Fruit fly (Drosophila melanogaster) whole organism, embryonic: ENCODE measurements around the gene Bet1.

ENCODE experiments used
- Ada2b ChIP-seq: fragments of 200-800 bp; sonication (Bioruptor generic); IDR thresholded peaks from 2 replicates; pipeline ENCODE4 v1.3.6; 2022; ENCODE audit warnings: missing biosample characterization, missing genetic modification characterization
- CG10366 ChIP-seq: fragments of 200-800 bp; sonication (Bioruptor generic); IDR thresholded peaks from 2 replicates; pipeline ENCODE4 v1.3.6; 2022; ENCODE audit warnings: missing biosample characterization, missing genetic modification characterization
- CG10565 ChIP-seq: fragments of 200-800 bp; sonication (Bioruptor generic); optimal IDR thresholded peaks from 3 replicates; lab custom pipeline; 2016; ENCODE audit warnings: missing biosample characterization, mild to moderate bottlenecking, missing genetic modification characterization
- CG11456 ChIP-seq: fragments of 200-800 bp; sonication (Bioruptor generic); IDR thresholded peaks from 3 replicates; pipeline ENCODE4 v1.3.6; 2022; ENCODE audit warnings: missing biosample characterization, missing genetic modification characterization
- CG13123 ChIP-seq: fragments of 200-800 bp; sonication (Bioruptor generic); optimal IDR thresholded peaks from 2 replicates; lab custom pipeline; 2016; ENCODE audit warnings: missing biosample characterization, missing genetic modification characterization
- CG14441 ChIP-seq: fragments of 200-800 bp; sonication (Bioruptor generic); IDR thresholded peaks from 2 replicates; pipeline ENCODE4 v1.3.6; 2022; ENCODE audit warnings: missing biosample characterization, missing genetic modification characterization
- CG15269 ChIP-seq: fragments of 200-800 bp; sonication (Bioruptor generic); optimal IDR thresholded peaks from 2 replicates; lab custom pipeline; 2018; ENCODE audit warnings: missing biosample characterization, mild to moderate bottlenecking, missing genetic modification characterization, moderate library complexity
- CG1603 ChIP-seq: fragments of 200-800 bp; sonication (Bioruptor generic); optimal IDR thresholded peaks from 2 replicates; lab custom pipeline; 2019; ENCODE audit warnings: missing biosample characterization, mild to moderate bottlenecking, missing genetic modification characterization, moderate library complexity
- CG17359 ChIP-seq: fragments of 200-800 bp; sonication (Bioruptor generic); optimal IDR thresholded peaks from 3 replicates; lab custom pipeline; 2018; ENCODE audit warnings: missing biosample characterization, mild to moderate bottlenecking, missing genetic modification characterization, moderate library complexity
- CG17361 ChIP-seq: fragments of 200-800 bp; sonication (Bioruptor generic); IDR thresholded peaks from 3 replicates; pipeline ENCODE4 v1.3.6; 2022; ENCODE audit warnings: missing biosample characterization, missing genetic modification characterization
- CG2712 ChIP-seq: fragments of 200-800 bp; optimal IDR thresholded peaks from 3 replicates; lab custom pipeline; 2019; ENCODE audit warnings: missing biosample characterization, mild to moderate bottlenecking, missing genetic modification characterization, moderate library complexity
- CG30403 ChIP-seq: fragments of 200-800 bp; sonication (Bioruptor generic); optimal IDR thresholded peaks from 3 replicates; lab custom pipeline; 2016; ENCODE audit warnings: missing biosample characterization, missing genetic modification characterization
- CG31441 ChIP-seq: fragments of 200-800 bp; sonication (Bioruptor generic); IDR thresholded peaks from 2 replicates; pipeline ENCODE4 v1.3.6; 2022; ENCODE audit warnings: missing biosample characterization, missing genetic modification characterization
- CG3995 ChIP-seq: fragments of 200-800 bp; sonication (Bioruptor generic); optimal IDR thresholded peaks from 3 replicates; lab custom pipeline; 2016; ENCODE audit warnings: missing biosample characterization, missing genetic modification characterization
- CG42726 ChIP-seq: fragments of 200-800 bp; sonication (Bioruptor generic); IDR thresholded peaks from 2 replicates; pipeline ENCODE4 v1.3.6; 2022; ENCODE audit warnings: missing biosample characterization, missing genetic modification characterization; ENCODE audit not compliant: partially characterized antibody
- CG7357 ChIP-seq: fragments of 200-800 bp; sonication (Bioruptor generic); IDR thresholded peaks from 3 replicates; pipeline ENCODE4 v1.3.6; 2022; ENCODE audit warnings: missing biosample characterization, missing genetic modification characterization
- CG7745 ChIP-seq: fragments of 200-800 bp; sonication (Bioruptor generic); optimal IDR thresholded peaks from 2 replicates; lab custom pipeline; 2018; ENCODE audit warnings: missing biosample characterization, mild to moderate bottlenecking, missing genetic modification characterization, moderate library complexity
- CG8478 ChIP-seq: fragments of >200 bp; optimal IDR thresholded peaks from 2 replicates; lab custom pipeline; 2018
- CG9215 ChIP-seq: fragments of 200-800 bp; sonication (Bioruptor generic); IDR thresholded peaks from 2 replicates; pipeline ENCODE4 v1.3.6; 2022; ENCODE audit warnings: missing biosample characterization, missing genetic modification characterization
- CoRest ChIP-seq: fragments of 200-800 bp; sonication (Bioruptor generic); optimal IDR thresholded peaks from 3 replicates; lab custom pipeline; 2018; ENCODE audit warnings: missing biosample characterization, mild to moderate bottlenecking, missing genetic modification characterization, moderate library complexity
- Dad ChIP-seq: fragments of 200-800 bp; sonication (Bioruptor generic); optimal IDR thresholded peaks from 3 replicates; lab custom pipeline; 2016; ENCODE audit warnings: missing biosample characterization, missing genetic modification characterization
- Deaf1 ChIP-seq: fragments of 200-800 bp; optimal IDR thresholded peaks from 3 replicates; lab custom pipeline; 2019; ENCODE audit warnings: missing biosample characterization, mild to moderate bottlenecking, missing genetic modification characterization, moderate library complexity
- Dfd ChIP-seq, 2 experiments: fragments of >200 bp; optimal IDR thresholded peaks; 2 replicates each; lab custom pipeline; 2017; ENCODE audit warnings: missing biosample characterization in 2 of 2, missing genetic modification characterization in 2 of 2
- Fer1 ChIP-seq: fragments of 200-800 bp; sonication (Bioruptor generic); optimal IDR thresholded peaks from 2 replicates; lab custom pipeline; 2017; ENCODE audit warnings: missing biosample characterization, mild to moderate bottlenecking, missing genetic modification characterization
- H15 ChIP-seq: fragments of 200-800 bp; sonication (Bioruptor generic); IDR thresholded peaks from 3 replicates; pipeline ENCODE4 v1.3.6; 2022; ENCODE audit warnings: missing biosample characterization, missing genetic modification characterization
- Hand ChIP-seq: fragments of 200-800 bp; sonication (Bioruptor generic); optimal IDR thresholded peaks from 2 replicates; lab custom pipeline; 2017; ENCODE audit warnings: mild to moderate bottlenecking, missing biosample characterization, missing genetic modification reagents, missing genetic modification characterization
- Hmr ChIP-seq: fragments of 200-800 bp; sonication (Bioruptor generic); optimal IDR thresholded peaks from 3 replicates; lab custom pipeline; 2017; ENCODE audit warnings: mild to moderate bottlenecking, missing biosample characterization, missing genetic modification reagents, missing genetic modification characterization
- Hr51 ChIP-seq, 2 experiments: fragments of 200-800 bp; sonication (Bioruptor generic); optimal IDR thresholded peaks; 2 replicates in 1 of 2; 3 replicates in 1 of 2; lab custom pipeline; 2016 to 2018; ENCODE audit warnings: missing biosample characterization in 2 of 2, missing genetic modification characterization in 2 of 2, mild to moderate bottlenecking in 1 of 2, moderate library complexity in 1 of 2
- MESR4 ChIP-seq: fragments of 200-800 bp; sonication (Bioruptor generic); optimal IDR thresholded peaks from 2 replicates; lab custom pipeline; 2018; ENCODE audit warnings: missing biosample characterization, mild to moderate bottlenecking, missing genetic modification characterization, moderate library complexity
- Tbp ChIP-seq: fragments of >200 bp; optimal IDR thresholded peaks from 2 replicates; lab custom pipeline; 2018; ENCODE audit warnings: missing biosample characterization, missing genetic modification characterization
- aop ChIP-seq: fragments of 200-800 bp; sonication (Bioruptor generic); IDR thresholded peaks from 2 replicates; pipeline ENCODE4 v1.3.6; 2022; ENCODE audit warnings: missing biosample characterization, missing genetic modification characterization
- ase ChIP-seq: fragments of 200-800 bp; sonication (Bioruptor generic); IDR thresholded peaks from 3 replicates; pipeline ENCODE4 v1.3.6; 2022; ENCODE audit warnings: missing biosample characterization, missing genetic modification characterization
- az2 ChIP-seq: fragments of 200-800 bp; sonication (Bioruptor generic); optimal IDR thresholded peaks from 3 replicates; lab custom pipeline; 2016; ENCODE audit warnings: missing biosample characterization, missing genetic modification characterization
- btn ChIP-seq: fragments of 200-800 bp; sonication (Bioruptor generic); optimal IDR thresholded peaks from 2 replicates; lab custom pipeline; 2016; ENCODE audit warnings: missing biosample characterization, missing genetic modification characterization
- cad ChIP-seq: fragments of >200 bp; optimal IDR thresholded peaks from 2 replicates; lab custom pipeline; 2017; ENCODE audit warnings: missing biosample characterization, missing genetic modification characterization
- caup ChIP-seq: fragments of 200-800 bp; sonication (Bioruptor generic); optimal IDR thresholded peaks from 3 replicates; lab custom pipeline; 2017; ENCODE audit warnings: missing biosample characterization, mild to moderate bottlenecking, missing genetic modification characterization, moderate library complexity; ENCODE audit not compliant: severe bottlenecking
- cg ChIP-seq: fragments of 200-800 bp; sonication (Bioruptor generic); optimal IDR thresholded peaks from 3 replicates; lab custom pipeline; 2019; ENCODE audit warnings: missing biosample characterization, mild to moderate bottlenecking, missing genetic modification characterization, moderate library complexity
- dan ChIP-seq: fragments of 200-800 bp; sonication (Bioruptor generic); IDR thresholded peaks from 2 replicates; pipeline ENCODE4 v1.3.6; 2022; ENCODE audit warnings: missing biosample characterization, missing genetic modification characterization
- ftz-f1 ChIP-seq: fragments of 200-800 bp; sonication (Bioruptor generic); optimal IDR thresholded peaks from 2 replicates; lab custom pipeline; 2016; ENCODE audit warnings: missing biosample characterization, missing genetic modification characterization
- gt ChIP-seq: fragments of 200-800 bp; sonication (Bioruptor generic); IDR thresholded peaks from 2 replicates; pipeline ENCODE4 v1.3.6; 2022; ENCODE audit warnings: missing biosample characterization, missing genetic modification characterization
- insv ChIP-seq, 2 experiments: fragments of 200-800 bp; sonication (Bioruptor generic); optimal IDR thresholded peaks; 3 replicates each; lab custom pipeline; 2016 to 2018; ENCODE audit warnings: missing biosample characterization in 2 of 2, missing genetic modification characterization in 2 of 2
- lilli ChIP-seq: fragments of 200-800 bp; sonication (Bioruptor generic); optimal IDR thresholded peaks from 3 replicates; lab custom pipeline; 2016; ENCODE audit warnings: missing biosample characterization, missing genetic modification characterization
- nerfin-2 ChIP-seq: fragments of 200-800 bp; sonication (Bioruptor generic); IDR thresholded peaks from 2 replicates; pipeline ENCODE4 v1.3.6; 2022; ENCODE audit warnings: missing biosample characterization, missing genetic modification characterization; ENCODE audit not compliant: partially characterized antibody
- pfk ChIP-seq: fragments of 200-800 bp; sonication (Bioruptor generic); optimal IDR thresholded peaks from 2 replicates; lab custom pipeline; 2018; ENCODE audit warnings: missing biosample characterization, mild to moderate bottlenecking, missing genetic modification characterization, moderate library complexity
- phol ChIP-seq: fragments of 200-800 bp; sonication (Bioruptor generic); optimal IDR thresholded peaks from 3 replicates; lab custom pipeline; 2018; ENCODE audit warnings: missing biosample characterization, mild to moderate bottlenecking, missing genetic modification characterization, moderate library complexity
- row ChIP-seq: fragments of 200-800 bp; sonication (Bioruptor generic); IDR thresholded peaks from 3 replicates; pipeline ENCODE4 v1.3.6; 2022; ENCODE audit warnings: missing biosample characterization, missing genetic modification characterization
- seq ChIP-seq: fragments of 200-800 bp; sonication (Bioruptor generic); IDR thresholded peaks from 2 replicates; pipeline ENCODE4 v1.3.6; 2022; ENCODE audit warnings: missing biosample characterization, missing genetic modification characterization
- sima ChIP-seq: fragments of 200-800 bp; sonication (Bioruptor generic); optimal IDR thresholded peaks from 2 replicates; lab custom pipeline; 2016; ENCODE audit warnings: missing biosample characterization, missing genetic modification characterization
- slou ChIP-seq: fragments of 200-800 bp; sonication (Bioruptor generic); optimal IDR thresholded peaks from 3 replicates; lab custom pipeline; 2016; ENCODE audit warnings: missing biosample characterization, missing genetic modification characterization
- tx ChIP-seq: fragments of 200-800 bp; sonication (Bioruptor generic); optimal IDR thresholded peaks from 2 replicates; lab custom pipeline; 2016; ENCODE audit warnings: missing biosample characterization, missing genetic modification characterization
- yki ChIP-seq: fragments of >200 bp; optimal IDR thresholded peaks from 3 replicates; lab custom pipeline; 2018

Gene Bet1

dm6 chr3L:19230801-19231547 is 30.2 kb upstream of the Bet1 start (continued):
- TF ChIP-seq Tbp (GFP tag; lab: Kevin White, UChicago): no peak
- peak; percentile 34 for TF ChIP-seq Hand (GFP tag; lab: Kevin White, UChicago)
- 0 out of 2 replicates have a peak, but pooled peaks have one; percentile 32 for TF ChIP-seq CG31441
- no peak for TF ChIP-seq btn
- TF ChIP-seq CG17361 (GFP tag; lab: Robert Waterston, UW): peak; percentile 46; the same call in 1 of the 3 replicates
- TF ChIP-seq phol (tag; lab: Kevin White, UChicago): peak; percentile 25
- peak; percentile 26 for TF ChIP-seq Fer1
- TF ChIP-seq gt (GFP tag; lab: Robert Waterston, UW): no peak
- TF ChIP-seq CG10565 (GFP tag; lab: Kevin White, UChicago): no peak
- TF ChIP-seq CG9215 (GFP tag; lab: Robert Waterston, UW): no peak
- peak; percentile 48 for TF ChIP-seq CG15269 (tag; lab: Kevin White, UChicago)
- TF ChIP-seq CG10366: peak; percentile 23
- TF ChIP-seq MESR4 (GFP tag; lab: Kevin White, UChicago): no peak
- no peak for TF ChIP-seq yki
- TF ChIP-seq az2: peak; percentile 21
- TF ChIP-seq lilli: no peak
- no peak for TF ChIP-seq Dad (GFP tag; lab: Kevin White, UChicago)
- no peak for TF ChIP-seq tx
- no peak for TF ChIP-seq CG17359 (tag; lab: Kevin White, UChicago)
- TF ChIP-seq sima: no peak
- TF ChIP-seq slou (GFP tag; lab: Kevin White, UChicago): no peak
- TF ChIP-seq CG1603 (tag; lab: Kevin White, UChicago): peak; percentile 7
- TF ChIP-seq nerfin-2 (GFP tag; lab: Robert Waterston, UW): no peak
- TF ChIP-seq CG11456 (GFP tag; lab: Robert Waterston, UW): no peak
- TF ChIP-seq cad (GFP tag; lab: Kevin White, UChicago): no peak
- TF ChIP-seq insv (GFP tag; optimal IDR thresholded peaks at IDR 0.05; lab: Kevin White, UChicago): no peak
- TF ChIP-seq dan (GFP tag; lab: Robert Waterston, UW): no peak
- TF ChIP-seq Hr51 (GFP tag; optimal IDR thresholded peaks at IDR 0.05; lab: Kevin White, UChicago): peak in 1 of 2 experiments; percentile 67
- peak; percentile 48 for TF ChIP-seq CG2712 (tag; lab: Kevin White, UChicago)
- TF ChIP-seq CG30403 (GFP tag; lab: Kevin White, UChicago): peak; percentile 22
- no peak for TF ChIP-seq H15
- no peak for TF ChIP-seq CG3995 (GFP tag; lab: Kevin White, UChicago)
- no peak for TF ChIP-seq ase
- TF ChIP-seq caup: peak; percentile 28
- TF ChIP-seq CG8478 (lab: Kevin White, UChicago): no peak
- no peak for TF ChIP-seq pfk (GFP tag; lab: Kevin White, UChicago)
- TF ChIP-seq CG7745 (tag; lab: Kevin White, UChicago): no peak
- TF ChIP-seq cg (GFP tag; lab: Kevin White, UChicago): no peak
- TF ChIP-seq Deaf1 (tag; lab: Kevin White, UChicago): peak; percentile 30
- peak; percentile 64 for TF ChIP-seq row (GFP tag; lab: Robert Waterston, UW)
- no peak for TF ChIP-seq CG14441 (GFP tag; lab: Robert Waterston, UW)
- peak; percentile 29 for TF ChIP-seq CoRest
- TF ChIP-seq Dfd (GFP tag; optimal IDR thresholded peaks at IDR 0.05; lab: Kevin White, UChicago): no peak
- TF ChIP-seq CG13123: no peak
- TF ChIP-seq CG42726 (GFP tag; lab: Robert Waterston, UW): no peak
- no peak for TF ChIP-seq aop
- TF ChIP-seq Hmr: peak; percentile 59
- TF ChIP-seq Ada2b (GFP tag; lab: Robert Waterston, UW): 0 out of 2 replicates have a peak, but pooled peaks have one; percentile 8
- no peak for TF ChIP-seq CG7357 (GFP tag; lab: Robert Waterston, UW)
- TF ChIP-seq ftz-f1 (GFP tag; lab: Kevin White, UChicago): no peak
- peak; percentile 35; the same call in 1 of the 2 replicates for TF ChIP-seq seq (GFP tag; lab: Robert Waterston, UW)
